Fruit fly (Drosophila melanogaster) whole organism, embryonic: ENCODE results near the gene Hrb98DE.
A peak's percentile ranks its signal among the peaks of the same experiment; 100 is the strongest.

Source experiments
- Asciz ChIP-seq: fragments of 200-800 bp; sonication (Bioruptor generic); optimal IDR thresholded peaks from 2 replicates; lab custom pipeline; 2017; ENCODE audit warnings: missing biosample characterization, mild to moderate bottlenecking, missing genetic modification characterization, missing genetic modification reagents
- Atf-2 ChIP-seq: fragments of 200-800 bp; sonication (Bioruptor generic); optimal IDR thresholded peaks from 2 replicates; lab custom pipeline; 2016; ENCODE audit warnings: missing biosample characterization, missing genetic modification characterization
- B-H1 ChIP-seq: fragments of 200-800 bp; sonication (Bioruptor generic); IDR thresholded peaks from 3 replicates; pipeline ENCODE4 v1.3.6; 2022; ENCODE audit warnings: missing biosample characterization, missing genetic modification characterization
- B-H2 ChIP-seq: fragments of 200-800 bp; sonication (Bioruptor generic); optimal IDR thresholded peaks from 2 replicates; lab custom pipeline; 2018; ENCODE audit warnings: missing biosample characterization, mild to moderate bottlenecking, missing genetic modification characterization
- Bteb2 ChIP-seq: fragments of 200-800 bp; sonication (Bioruptor generic); optimal IDR thresholded peaks from 2 replicates; lab custom pipeline; 2016; ENCODE audit warnings: missing biosample characterization, missing genetic modification characterization
- CG10462 ChIP-seq: fragments of 200-800 bp; sonication (Bioruptor generic); optimal IDR thresholded peaks from 2 replicates; lab custom pipeline; 2016; ENCODE audit warnings: missing biosample characterization, missing genetic modification characterization
- CG10543 ChIP-seq: fragments of 200-800 bp; sonication (Bioruptor generic); optimal IDR thresholded peaks from 3 replicates; lab custom pipeline; 2017; ENCODE audit warnings: missing biosample characterization, mild to moderate bottlenecking, missing genetic modification characterization, moderate library complexity
- CG10979 ChIP-seq: fragments of 200-800 bp; sonication (Bioruptor generic); optimal IDR thresholded peaks from 2 replicates; lab custom pipeline; 2018; ENCODE audit warnings: missing biosample characterization, mild to moderate bottlenecking, missing genetic modification characterization, moderate library complexity
- CG11398 ChIP-seq: fragments of 200-800 bp; sonication (Bioruptor generic); optimal IDR thresholded peaks from 2 replicates; lab custom pipeline; 2016; ENCODE audit warnings: missing biosample characterization, missing genetic modification characterization
- CG12942 ChIP-seq: fragments of 200-800 bp; sonication (Bioruptor generic); optimal IDR thresholded peaks from 3 replicates; lab custom pipeline; 2016; ENCODE audit warnings: missing biosample characterization, missing genetic modification characterization
- CG14667 ChIP-seq: fragments of 200-800 bp; sonication (Bioruptor generic); IDR thresholded peaks from 2 replicates; pipeline ENCODE4 v1.3.6; 2022; ENCODE audit warnings: missing biosample characterization, missing genetic modification characterization
- CG15011 ChIP-seq: fragments of 200-800 bp; sonication (Bioruptor generic); optimal IDR thresholded peaks from 3 replicates; lab custom pipeline; 2018; ENCODE audit warnings: missing biosample characterization, mild to moderate bottlenecking, missing genetic modification characterization
- CG16779 ChIP-seq: fragments of 200-800 bp; sonication (Bioruptor generic); IDR thresholded peaks from 2 replicates; pipeline ENCODE4 v1.3.6; 2022; ENCODE audit warnings: missing biosample characterization, missing genetic modification characterization
- CG31388 ChIP-seq: fragments of 200-800 bp; sonication (Bioruptor generic); optimal IDR thresholded peaks from 2 replicates; lab custom pipeline; 2016; ENCODE audit warnings: missing biosample characterization, missing genetic modification characterization
- CG6254 ChIP-seq: fragments of 200-800 bp; sonication (Bioruptor generic); optimal IDR thresholded peaks from 3 replicates; lab custom pipeline; 2017; ENCODE audit warnings: mild to moderate bottlenecking, missing biosample characterization, missing genetic modification reagents, missing genetic modification characterization
- CG7357 ChIP-seq: fragments of 200-800 bp; sonication (Bioruptor generic); IDR thresholded peaks from 3 replicates; pipeline ENCODE4 v1.3.6; 2022; ENCODE audit warnings: missing biosample characterization, missing genetic modification characterization
- CG7928 ChIP-seq: fragments of 200-800 bp; sonication (Bioruptor generic); optimal IDR thresholded peaks from 2 replicates; lab custom pipeline; 2017; ENCODE audit warnings: missing biosample characterization, mild to moderate bottlenecking, missing genetic modification characterization
- CrebB ChIP-seq: fragments of 200-800 bp; sonication (Bioruptor generic); optimal IDR thresholded peaks from 3 replicates; lab custom pipeline; 2018; ENCODE audit warnings: missing biosample characterization, mild to moderate bottlenecking, missing genetic modification characterization
- Deaf1 ChIP-seq: fragments of 200-800 bp; optimal IDR thresholded peaks from 3 replicates; lab custom pipeline; 2019; ENCODE audit warnings: missing biosample characterization, mild to moderate bottlenecking, missing genetic modification characterization, moderate library complexity
- E2f1 ChIP-seq: fragments of 200-800 bp; sonication (Bioruptor generic); IDR thresholded peaks from 2 replicates; pipeline ENCODE4 v1.3.6; 2022; ENCODE audit warnings: missing biosample characterization, missing genetic modification characterization
- Eip74EF ChIP-seq, 2 experiments: fragments of 200-800 bp in 1 of 2; fragments of >200 bp in 1 of 2; sonication (Bioruptor generic) in 1 of 2; optimal IDR thresholded peaks; 2 replicates each; lab custom pipeline; 2017 to 2019; ENCODE audit warnings: missing biosample characterization in 2 of 2, missing genetic modification characterization in 2 of 2, mild to moderate bottlenecking in 1 of 2, moderate library complexity in 1 of 2
- Gsc ChIP-seq: fragments of 200-800 bp; sonication (Bioruptor generic); IDR thresholded peaks from 2 replicates; pipeline ENCODE4 v1.3.6; 2022; ENCODE audit warnings: missing biosample characterization, missing genetic modification characterization
- HmgZ ChIP-seq: fragments of 200-800 bp; sonication (Bioruptor generic); optimal IDR thresholded peaks from 2 replicates; lab custom pipeline; 2018; ENCODE audit warnings: missing biosample characterization, mild to moderate bottlenecking, missing genetic modification characterization
- Jarid2 ChIP-seq: fragments of 200-800 bp; sonication (Bioruptor generic); optimal IDR thresholded peaks from 3 replicates; lab custom pipeline; 2017; ENCODE audit warnings: mild to moderate bottlenecking, missing biosample characterization, missing genetic modification reagents, missing genetic modification characterization
- NC2α ChIP-seq: fragments of 200-800 bp; sonication (Bioruptor generic); optimal IDR thresholded peaks from 2 replicates; lab custom pipeline; 2016; ENCODE audit warnings: missing biosample characterization, missing genetic modification characterization
- Neu2 ChIP-seq: fragments of 200-800 bp; sonication (Bioruptor generic); optimal IDR thresholded peaks from 3 replicates; lab custom pipeline; 2016; ENCODE audit warnings: missing biosample characterization, missing genetic modification characterization, borderline replicate concordance
- PHDP ChIP-seq: fragments of 200-800 bp; sonication (Bioruptor generic); optimal IDR thresholded peaks from 3 replicates; lab custom pipeline; 2018; ENCODE audit warnings: missing biosample characterization, mild to moderate bottlenecking, missing genetic modification characterization, moderate library complexity
- ara ChIP-seq: fragments of 200-800 bp; sonication (Bioruptor generic); IDR thresholded peaks from 2 replicates; pipeline ENCODE4 v1.3.6; 2022; ENCODE audit warnings: missing biosample characterization, missing genetic modification characterization
- bab2 ChIP-seq: fragments of 200-800 bp; sonication (Bioruptor generic); optimal IDR thresholded peaks from 2 replicates; lab custom pipeline; 2016; ENCODE audit warnings: missing biosample characterization, missing genetic modification characterization
- bbx ChIP-seq: fragments of 200-800 bp; sonication (Bioruptor generic); IDR thresholded peaks from 2 replicates; pipeline ENCODE4 v1.3.6; 2022; ENCODE audit warnings: missing biosample characterization, missing genetic modification characterization; ENCODE audit not compliant: partially characterized antibody
- bigmax ChIP-seq: fragments of 200-800 bp; sonication (Bioruptor generic); optimal IDR thresholded peaks from 2 replicates; lab custom pipeline; 2018; ENCODE audit warnings: missing biosample characterization, mild to moderate bottlenecking, missing genetic modification characterization
- chif ChIP-seq, 2 experiments: fragments of 200-800 bp; sonication (Bioruptor generic); optimal IDR thresholded peaks; 3 replicates each; lab custom pipeline; 2016; ENCODE audit warnings: missing biosample characterization in 2 of 2, missing genetic modification characterization in 2 of 2
- crp ChIP-seq, 2 experiments: fragments of 200-800 bp; sonication (Bioruptor generic); optimal IDR thresholded peaks; 2 replicates in 1 of 2; 3 replicates in 1 of 2; lab custom pipeline; 2017; ENCODE audit warnings: missing biosample characterization in 2 of 2, missing genetic modification characterization in 2 of 2, mild to moderate bottlenecking in 1 of 2, moderate library complexity in 1 of 2
- cwo ChIP-seq: fragments of 200-800 bp; sonication (Bioruptor generic); optimal IDR thresholded peaks from 3 replicates; lab custom pipeline; 2017; ENCODE audit warnings: missing biosample characterization, missing genetic modification characterization, mild to moderate bottlenecking, moderate library complexity, missing genetic modification reagents
- dmrt11E ChIP-seq: fragments of 200-800 bp; sonication (Bioruptor generic); optimal IDR thresholded peaks from 3 replicates; lab custom pipeline; 2018; ENCODE audit warnings: missing biosample characterization, mild to moderate bottlenecking, missing genetic modification characterization, moderate library complexity
- eyg ChIP-seq: fragments of 200-800 bp; sonication (Bioruptor generic); optimal IDR thresholded peaks from 3 replicates; lab custom pipeline; 2016; ENCODE audit warnings: missing biosample characterization, missing genetic modification characterization
- fd102C ChIP-seq: fragments of 200-800 bp; sonication (Bioruptor generic); optimal IDR thresholded peaks from 2 replicates; lab custom pipeline; 2018; ENCODE audit warnings: missing biosample characterization, mild to moderate bottlenecking, missing genetic modification characterization, moderate library complexity
- gcm ChIP-seq: fragments of 200-800 bp; sonication (Bioruptor generic); optimal IDR thresholded peaks from 2 replicates; lab custom pipeline; 2019; ENCODE audit warnings: missing biosample characterization, mild to moderate bottlenecking, missing genetic modification characterization, moderate library complexity
- insv ChIP-seq, 2 experiments: fragments of 200-800 bp; sonication (Bioruptor generic); optimal IDR thresholded peaks; 3 replicates each; lab custom pipeline; 2016 to 2018; ENCODE audit warnings: missing biosample characterization in 2 of 2, missing genetic modification characterization in 2 of 2
- jigr1 ChIP-seq: fragments of 200-800 bp; sonication (Bioruptor generic); IDR thresholded peaks from 3 replicates; pipeline ENCODE4 v1.3.6; 2022; ENCODE audit warnings: missing biosample characterization, missing genetic modification characterization
- phol ChIP-seq: fragments of 200-800 bp; sonication (Bioruptor generic); optimal IDR thresholded peaks from 3 replicates; lab custom pipeline; 2018; ENCODE audit warnings: missing biosample characterization, mild to moderate bottlenecking, missing genetic modification characterization, moderate library complexity
- pnt ChIP-seq: fragments of 200-800 bp; sonication (Bioruptor generic); optimal IDR thresholded peaks from 3 replicates; lab custom pipeline; 2016; ENCODE audit warnings: missing biosample characterization, missing genetic modification characterization
- run ChIP-seq: fragments of 200-800 bp; sonication (Bioruptor generic); optimal IDR thresholded peaks from 3 replicates; lab custom pipeline; 2018; ENCODE audit warnings: missing biosample characterization, mild to moderate bottlenecking, missing genetic modification characterization
- sc ChIP-seq, 3 experiments: fragments of >200 bp in 2 of 3; fragments of 200-800 bp in 1 of 3; sonication (Bioruptor generic) in 1 of 3; optimal IDR thresholded peaks; 2 replicates in 2 of 3; 3 replicates in 1 of 3; lab custom pipeline; 2017; ENCODE audit warnings: mild to moderate bottlenecking in 1 of 3, missing biosample characterization in 1 of 3, missing genetic modification characterization in 1 of 3, missing genetic modification reagents in 1 of 3
- seq ChIP-seq: fragments of 200-800 bp; sonication (Bioruptor generic); IDR thresholded peaks from 2 replicates; pipeline ENCODE4 v1.3.6; 2022; ENCODE audit warnings: missing biosample characterization, missing genetic modification characterization
- sim ChIP-seq: fragments of 200-800 bp; sonication (Bioruptor generic); IDR thresholded peaks from 2 replicates; pipeline ENCODE4 v1.3.6; 2022; ENCODE audit warnings: missing biosample characterization, missing genetic modification characterization
- vfl ChIP-seq: fragments of 200-800 bp; sonication (Bioruptor generic); optimal IDR thresholded peaks from 2 replicates; lab custom pipeline; 2016; ENCODE audit warnings: missing biosample characterization, missing genetic modification characterization
- zf30C ChIP-seq: fragments of 200-800 bp; sonication (Bioruptor generic); optimal IDR thresholded peaks from 3 replicates; lab custom pipeline; 2018; ENCODE audit warnings: missing biosample characterization, mild to moderate bottlenecking, missing genetic modification characterization

Hrb98DE gene

DNA sequence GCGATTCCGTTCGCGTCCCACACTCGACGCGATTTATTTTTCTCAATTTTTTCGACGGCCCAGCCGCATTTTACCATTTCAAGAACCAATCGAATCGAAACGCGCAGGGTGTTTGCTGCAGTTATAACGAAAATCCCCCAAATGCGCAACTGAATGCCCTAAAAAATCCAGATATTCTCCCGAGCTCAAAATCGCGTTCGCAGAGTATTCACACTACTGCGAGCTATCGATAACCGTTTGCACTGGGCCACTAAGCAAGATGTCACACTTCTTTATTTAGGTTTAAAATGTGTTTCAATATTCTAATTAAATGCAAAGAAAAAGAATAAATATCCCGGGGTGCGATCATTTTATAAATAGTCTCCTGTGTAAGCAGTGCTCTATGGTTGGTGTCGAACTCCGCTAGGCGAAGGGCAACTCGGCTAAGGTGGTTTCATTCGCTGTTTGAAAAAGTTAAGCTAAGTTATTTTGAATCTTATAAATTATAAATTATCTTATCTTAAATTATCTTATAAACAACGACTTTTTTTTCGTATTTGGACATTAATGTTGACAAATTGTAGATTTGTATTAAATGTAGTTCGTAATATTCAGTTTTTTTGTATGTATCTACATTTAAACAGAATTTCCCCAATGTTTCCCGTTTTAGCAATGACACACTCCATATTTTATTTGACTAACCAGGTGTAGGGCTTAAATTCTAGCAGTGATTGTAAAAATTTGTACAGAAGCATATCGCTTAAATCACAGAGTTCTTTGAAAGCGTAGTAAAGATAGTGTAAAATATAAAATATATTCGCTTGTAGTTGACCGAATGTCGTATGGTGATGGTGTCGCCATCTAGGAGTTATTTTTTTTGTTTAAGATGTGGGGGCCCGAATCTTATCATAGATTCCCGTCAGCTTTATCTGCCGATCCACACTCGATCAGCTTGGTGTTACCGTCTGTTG is 35.6 kb downstream of the Hrb98DE start, which contains the start of gene CG10011 (continued):
- TF ChIP-seq Bteb2 (GFP tag; lab: Kevin White, UChicago), result no peak
- TF ChIP-seq CG10979 (tag; lab: Kevin White, UChicago), result peak; percentile 33
- no peak for TF ChIP-seq pnt (GFP tag; lab: Kevin White, UChicago)
- no peak for TF ChIP-seq CrebB (tag; lab: Kevin White, UChicago)
- peak; percentile 96 for TF ChIP-seq CG7357 (GFP tag; lab: Robert Waterston, UW)
- TF ChIP-seq bbx, result 0 out of 2 replicates have a peak, but pooled peaks have one; percentile 30
- TF ChIP-seq CG7928 (GFP tag; lab: Kevin White, UChicago), result no peak
- TF ChIP-seq vfl, result no peak
- no peak for TF ChIP-seq cwo (GFP tag; lab: Kevin White, UChicago)
- TF ChIP-seq CG11398 (GFP tag; lab: Kevin White, UChicago), result no peak
- peak; percentile 49 for TF ChIP-seq HmgZ (tag; lab: Kevin White, UChicago)
- no peak for TF ChIP-seq ara (GFP tag; lab: Robert Waterston, UW)
- no peak for TF ChIP-seq chif (GFP tag; optimal IDR thresholded peaks at IDR 0.05; lab: Kevin White, UChicago)
- no peak for TF ChIP-seq E2f1 (GFP tag; lab: Robert Waterston, UW)
- TF ChIP-seq CG31388 (GFP tag; lab: Kevin White, UChicago), result no peak
- TF ChIP-seq Asciz (GFP tag; lab: Kevin White, UChicago), result no peak
- no peak for TF ChIP-seq CG10543 (GFP tag; lab: Kevin White, UChicago)
- no peak for TF ChIP-seq sim
- TF ChIP-seq Jarid2 (GFP tag; lab: Kevin White, UChicago), result peak; percentile 77
- no peak for TF ChIP-seq gcm (GFP tag; lab: Kevin White, UChicago)
- TF ChIP-seq fd102C, result no peak
- no peak for TF ChIP-seq Atf-2 (GFP tag; lab: Kevin White, UChicago)
- no peak for TF ChIP-seq jigr1 (GFP tag; lab: Robert Waterston, UW)
- TF ChIP-seq B-H1 (GFP tag; lab: Robert Waterston, UW), result no peak
- peak; percentile 12 for TF ChIP-seq eyg
- TF ChIP-seq Deaf1 (tag; lab: Kevin White, UChicago), result no peak
- TF ChIP-seq B-H2 (GFP tag; lab: Kevin White, UChicago), result no peak
- no peak for TF ChIP-seq PHDP (tag; lab: Kevin White, UChicago)
- no peak for TF ChIP-seq seq (GFP tag; lab: Robert Waterston, UW)
- no peak for TF ChIP-seq Neu2
- TF ChIP-seq phol (tag; lab: Kevin White, UChicago), result peak; percentile 45
- TF ChIP-seq CG10462, result no peak
- TF ChIP-seq sc (optimal IDR thresholded peaks at IDR 0.05; lab: Kevin White, UChicago), result no peak
- TF ChIP-seq sc (GFP tag; optimal IDR thresholded peaks at IDR 0.05; lab: Kevin White, UChicago), result no peak
- no peak for TF ChIP-seq crp (GFP tag; optimal IDR thresholded peaks at IDR 0.05; lab: Kevin White, UChicago)
- no peak for TF ChIP-seq CG15011 (GFP tag; lab: Kevin White, UChicago)
- no peak for TF ChIP-seq CG16779 (GFP tag; lab: Robert Waterston, UW)
- TF ChIP-seq Eip74EF (GFP tag; optimal IDR thresholded peaks at IDR 0.05; lab: Kevin White, UChicago), result no peak
- no peak for TF ChIP-seq run (tag; lab: Kevin White, UChicago)
- TF ChIP-seq bigmax (GFP tag; lab: Kevin White, UChicago), result no peak
- TF ChIP-seq insv (GFP tag; optimal IDR thresholded peaks at IDR 0.05; lab: Kevin White, UChicago), result no peak
- TF ChIP-seq Gsc, result no peak
- no peak for TF ChIP-seq CG12942 (GFP tag; lab: Kevin White, UChicago)
- no peak for TF ChIP-seq NC2α (GFP tag; lab: Kevin White, UChicago)
- TF ChIP-seq CG14667 (GFP tag; lab: Robert Waterston, UW), result no peak
- TF ChIP-seq bab2 (GFP tag; lab: Kevin White, UChicago), result no peak
- peak; percentile 61 for TF ChIP-seq CG6254
- TF ChIP-seq zf30C (GFP tag; lab: Kevin White, UChicago), result no peak
- no peak for TF ChIP-seq dmrt11E (tag; lab: Kevin White, UChicago)
